Worm (Caenorhabditis elegans) whole organism, L1 larva: ENCODE results near the gene far-2.

Source experiments
- aha-1 ChIP-seq: fragments of 150-350 bp; optimal IDR thresholded peaks from 2 replicates; lab custom pipeline; 2014; ENCODE audit warnings: missing biosample characterization, missing genetic modification characterization
- ets-5 ChIP-seq: fragments of 200-800 bp; sonication (Bioruptor generic); IDR thresholded peaks from 2 replicates; pipeline ENCODE4 v1.3.6; 2022; ENCODE audit warnings: missing genetic modification characterization, missing compliant biosample characterization
- fkh-10 ChIP-seq: sonication (generic microtip); optimal IDR thresholded peaks from 2 replicates; lab custom pipeline; 2017; ENCODE audit warnings: missing biosample characterization, missing genetic modification reagents, missing genetic modification characterization
- lin-15B ChIP-seq: fragments of 150-350 bp; sonication (generic microtip); optimal IDR thresholded peaks from 3 replicates; lab custom pipeline; 2014; ENCODE audit warnings: missing biosample characterization, missing genetic modification characterization
- nhr-76 ChIP-seq: sonication (generic microtip); optimal IDR thresholded peaks from 2 replicates; lab custom pipeline; 2017; ENCODE audit warnings: missing biosample characterization, missing genetic modification characterization
- nhr-77 ChIP-seq: fragments of 150-350 bp; optimal IDR thresholded peaks from 2 replicates; lab custom pipeline; 2014; ENCODE audit warnings: missing biosample characterization, missing genetic modification characterization

ce11 chrIII:9071372-9071771 is 10.3 kb upstream of the far-2 start, which contains the start of gene lin-12:
- TF ChIP-seq fkh-10 (GFP tag; lab: Kevin White, UChicago) (no peak), lin-15B (no peak), aha-1 (tag; lab: Kevin White, UChicago) (no peak), ets-5 (GFP tag; lab: Robert Waterston, UW) (no peak), nhr-76 (no peak), nhr-77 (tag; lab: Kevin White, UChicago) (no peak)
